Worm (Caenorhabditis elegans): ENCODE measurements around the gene C49C3.11.

Gene C49C3.11

ce11 chrIV:17371469-17371868 lies 27.9 kb downstream of the C49C3.11 start, which contains the start of gene C30H6.5:
Gene C30H6.5, plus strand, starts transcription at chrIV:17371769.
- no peak for TF ChIP-seq dmd-4 (tag; optimal IDR thresholded peaks at IDR 0.05)
- no peak for TF ChIP-seq snpc-4 (tag; optimal IDR thresholded peaks at IDR 0.05)
- no peak for TF ChIP-seq mbf-1 (tag; optimal IDR thresholded peaks at IDR 0.05)
- TF ChIP-seq Y55F3AM.14 (GFP tag; optimal IDR thresholded peaks at IDR 0.05) = no peak
- no peak for TF ChIP-seq nhr-12 (tag; optimal IDR thresholded peaks at IDR 0.05)
- TF ChIP-seq blmp-1 (tag; optimal IDR thresholded peaks at IDR 0.05; ENCODE audit: insufficient read depth) = no peak
- no peak for TF ChIP-seq ceh-82 (tag; optimal IDR thresholded peaks at IDR 0.05)
- TF ChIP-seq sma-9 (GFP tag; optimal IDR thresholded peaks at IDR 0.05) = no peak
- TF ChIP-seq sma-9 (tag; optimal IDR thresholded peaks at IDR 0.05) = no peak
- no peak for TF ChIP-seq mab-5 (tag; optimal IDR thresholded peaks at IDR 0.05)
- TF ChIP-seq unc-62 (GFP tag; optimal IDR thresholded peaks at IDR 0.05) = no peak
- TF ChIP-seq zag-1 (tag; optimal IDR thresholded peaks at IDR 0.05) = no peak
- no peak for TF ChIP-seq ceh-16 (tag; optimal IDR thresholded peaks at IDR 0.05)
- TF ChIP-seq lin-39 (tag; optimal IDR thresholded peaks at IDR 0.05) = no peak

- TF ChIP-seq nhr-25 (tag; optimal IDR thresholded peaks at IDR 0.05) (no peak), nhr-10 (tag; optimal IDR thresholded peaks at IDR 0.05) (no peak), unc-39 (tag; optimal IDR thresholded peaks at IDR 0.05) (no peak), sma-3 (GFP tag; optimal IDR thresholded peaks at IDR 0.05) (no peak), skn-1 (tag; optimal IDR thresholded peaks at IDR 0.05) (no peak), ztf-1 (GFP tag; conservative IDR thresholded peaks at IDR 0.05) (no peak), lin-11 (tag; optimal IDR thresholded peaks at IDR 0.05) (no peak), sem-4 (tag; optimal IDR thresholded peaks at IDR 0.05) (no peak), ztf-11 (tag; optimal IDR thresholded peaks at IDR 0.05) (no peak), nhr-12 (tag; optimal IDR thresholded peaks at IDR 0.05) (no peak), unc-62 (GFP tag; optimal IDR thresholded peaks at IDR 0.05) (no peak)
Measured at ce11 chrIV:17376127-17376526, 32.5 kb downstream of the C49C3.11 start, which contains the start of gene haf-1. Gene haf-1, plus strand, starts transcription at chrIV:17376427.

- TF ChIP-seq nhr-23 (tag; optimal IDR thresholded peaks at IDR 0.05) (no peak), unc-55 (GFP tag; optimal IDR thresholded peaks at IDR 0.05) (peak; percentile 60), mdl-1 (tag; optimal IDR thresholded peaks at IDR 0.05) (no peak), nhr-129 (tag; optimal IDR thresholded peaks at IDR 0.05) (peak; percentile 20), mab-5 (tag; optimal IDR thresholded peaks at IDR 0.05) (no peak), lin-13 (GFP tag; optimal IDR thresholded peaks at IDR 0.05) (peak; percentile 11), mbf-1 (tag; optimal IDR thresholded peaks at IDR 0.05) (no peak), elt-1 (tag; optimal IDR thresholded peaks at IDR 0.05) (no peak), ztf-1 (GFP tag; conservative IDR thresholded peaks at IDR 0.05) (no peak), ZK546.5 (tag; optimal IDR thresholded peaks at IDR 0.05) (no peak), C34F6.9 (tag; optimal IDR thresholded peaks at IDR 0.05) (peak; percentile 60), dmd-4 (tag; optimal IDR thresholded peaks at IDR 0.05) (no peak), nhr-77 (tag; optimal IDR thresholded peaks at IDR 0.05) (no peak), fos-1 (tag; optimal IDR thresholded peaks at IDR 0.05) (peak; percentile 11), blmp-1 (tag; optimal IDR thresholded peaks at IDR 0.05; ENCODE audit: insufficient read depth) (no peak), skn-1 (tag; optimal IDR thresholded peaks at IDR 0.05) (no peak), lsy-2 (tag; optimal IDR thresholded peaks at IDR 0.05) (peak in 1 of 2 experiments; percentile 40)
Measured at ce11 chrIV:17380061-17380680, 36.6 kb downstream of the C49C3.11 start, which contains the start of the genes C30H6.9 and dlat-2. Gene C30H6.9, minus strand, starts transcription at chrIV:17380170. Gene dlat-2, plus strand, starts transcription at chrIV:17380626.

ce11 chrIV:17382029-17382428 lies 38.4 kb downstream of the C49C3.11 start, which contains the start of gene C30H6.8:
Gene C30H6.8, plus strand, starts transcription at chrIV:17382329.
- TF ChIP-seq mdl-1 (tag; optimal IDR thresholded peaks at IDR 0.05) = no peak
- TF ChIP-seq nhr-129 (tag; optimal IDR thresholded peaks at IDR 0.05) = no peak
- no peak for TF ChIP-seq elt-3 (tag; optimal IDR thresholded peaks at IDR 0.05)
- TF ChIP-seq aly-2 (tag; optimal IDR thresholded peaks at IDR 0.05) = no peak
- TF ChIP-seq ztf-11 (tag; optimal IDR thresholded peaks at IDR 0.05) = no peak
- no peak for TF ChIP-seq R02D3.7 (tag; optimal IDR thresholded peaks at IDR 0.05)
